Worm (Caenorhabditis elegans) whole organism, L1 larva: Measurements from ENCODE around the gene srd-68.

Experiments used
- ama-1 ChIP-seq: fragments of 150-350 bp; optimal IDR thresholded peaks from 2 replicates; lab custom pipeline; 2014
- nhr-85 ChIP-seq: sonication (generic microtip); peaks from one replicate; lab custom pipeline; 2016; ENCODE audit warnings: missing genetic modification characterization, inconsistent platforms, missing compliant biosample characterization

DNA sequence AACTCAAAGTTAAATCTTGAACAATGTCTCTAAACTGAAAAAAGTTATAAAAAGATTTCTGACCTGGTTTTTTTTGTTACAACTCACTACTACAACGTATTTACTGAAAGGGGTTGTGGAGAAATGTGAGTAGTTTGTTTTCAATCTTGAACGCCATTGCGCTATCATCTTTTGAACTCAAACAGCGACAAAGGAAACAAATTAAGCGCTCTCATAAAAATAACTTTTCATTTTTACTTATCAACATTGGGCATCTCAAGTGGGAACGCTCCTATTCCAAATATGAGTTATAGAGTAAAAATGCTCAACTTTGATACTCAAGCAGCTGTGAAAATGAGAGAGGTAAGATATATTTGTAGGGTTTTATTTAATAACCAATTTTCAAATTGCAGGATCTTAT lies 9.2 kb downstream of the srd-68 start, which contains the start of gene F09C6.15:
- TF ChIP-seq ama-1 (lab: Kevin White, UChicago) = no peak
- no peak for TF ChIP-seq nhr-85
